Fruit fly (Drosophila melanogaster) whole organism, embryonic: ENCODE data around the gene CG6843.

Source experiments
- Abd-B ChIP-seq: fragments of 200-800 bp; sonication (Bioruptor generic); optimal IDR thresholded peaks from 2 replicates; lab custom pipeline; 2018; ENCODE audit warnings: missing biosample characterization, mild to moderate bottlenecking, missing genetic modification characterization, moderate library complexity
- Antp ChIP-seq: fragments of 200-800 bp; sonication (Bioruptor generic); optimal IDR thresholded peaks from 3 replicates; lab custom pipeline; 2016; ENCODE audit warnings: missing biosample characterization, missing genetic modification characterization
- Atf-2 ChIP-seq: fragments of 200-800 bp; sonication (Bioruptor generic); optimal IDR thresholded peaks from 2 replicates; lab custom pipeline; 2016; ENCODE audit warnings: missing biosample characterization, missing genetic modification characterization
- B-H1 ChIP-seq: fragments of 200-800 bp; sonication (Bioruptor generic); IDR thresholded peaks from 3 replicates; pipeline ENCODE4 v1.3.6; 2022; ENCODE audit warnings: missing biosample characterization, missing genetic modification characterization
- CG10366 ChIP-seq: fragments of 200-800 bp; sonication (Bioruptor generic); IDR thresholded peaks from 2 replicates; pipeline ENCODE4 v1.3.6; 2022; ENCODE audit warnings: missing biosample characterization, missing genetic modification characterization
- CG10979 ChIP-seq: fragments of 200-800 bp; sonication (Bioruptor generic); optimal IDR thresholded peaks from 2 replicates; lab custom pipeline; 2018; ENCODE audit warnings: missing biosample characterization, mild to moderate bottlenecking, missing genetic modification characterization, moderate library complexity
- CG12299 ChIP-seq: fragments of 200-800 bp; sonication (Bioruptor generic); optimal IDR thresholded peaks from 2 replicates; lab custom pipeline; 2018; ENCODE audit warnings: missing biosample characterization, mild to moderate bottlenecking, missing genetic modification characterization
- CG13123 ChIP-seq: fragments of 200-800 bp; sonication (Bioruptor generic); optimal IDR thresholded peaks from 2 replicates; lab custom pipeline; 2016; ENCODE audit warnings: missing biosample characterization, missing genetic modification characterization
- CG14050 ChIP-seq: fragments of 200-800 bp; sonication (Bioruptor generic); IDR thresholded peaks from 3 replicates; pipeline ENCODE4 v1.3.6; 2022; ENCODE audit warnings: missing biosample characterization, missing genetic modification characterization
- CG15269 ChIP-seq: fragments of 200-800 bp; sonication (Bioruptor generic); optimal IDR thresholded peaks from 2 replicates; lab custom pipeline; 2018; ENCODE audit warnings: missing biosample characterization, mild to moderate bottlenecking, missing genetic modification characterization, moderate library complexity
- CG1529 ChIP-seq: fragments of 200-800 bp; sonication (Bioruptor generic); optimal IDR thresholded peaks from 3 replicates; lab custom pipeline; 2018; ENCODE audit warnings: missing biosample characterization, missing genetic modification characterization
- CG17912 ChIP-seq: fragments of 200-800 bp; sonication (Bioruptor generic); optimal IDR thresholded peaks from 2 replicates; lab custom pipeline; 2018; ENCODE audit warnings: missing biosample characterization, mild to moderate bottlenecking, missing genetic modification characterization
- CG18599 ChIP-seq: fragments of 200-800 bp; sonication (Bioruptor generic); optimal IDR thresholded peaks from 3 replicates; lab custom pipeline; 2017; ENCODE audit warnings: missing biosample characterization, missing genetic modification characterization, mild to moderate bottlenecking, moderate library complexity, missing genetic modification reagents
- CG2889 ChIP-seq: fragments of 200-800 bp; sonication (Bioruptor generic); IDR thresholded peaks from 3 replicates; pipeline ENCODE4 v1.3.6; 2022; ENCODE audit warnings: missing biosample characterization, missing genetic modification characterization
- CG33557 ChIP-seq: fragments of 200-800 bp; sonication (Bioruptor generic); optimal IDR thresholded peaks from 2 replicates; lab custom pipeline; 2019; ENCODE audit warnings: missing biosample characterization, mild to moderate bottlenecking, missing genetic modification characterization, moderate library complexity
- CG3847 ChIP-seq: fragments of 200-800 bp; sonication (Bioruptor generic); IDR thresholded peaks from 2 replicates; pipeline ENCODE4 v1.3.6; 2022; ENCODE audit warnings: missing biosample characterization, missing genetic modification characterization
- CG4282 ChIP-seq: fragments of 200-800 bp; sonication (Bioruptor generic); optimal IDR thresholded peaks from 2 replicates; lab custom pipeline; 2016; ENCODE audit warnings: missing biosample characterization, missing genetic modification characterization
- CG4617 ChIP-seq: fragments of 200-800 bp; sonication (Bioruptor generic); optimal IDR thresholded peaks from 3 replicates; lab custom pipeline; 2016; ENCODE audit warnings: missing biosample characterization, missing genetic modification characterization, borderline replicate concordance
- CG8388 ChIP-seq: fragments of 200-800 bp; sonication (Bioruptor generic); optimal IDR thresholded peaks from 2 replicates; lab custom pipeline; 2019; ENCODE audit warnings: missing biosample characterization, mild to moderate bottlenecking, missing genetic modification characterization, moderate library complexity
- CkIIα-i1 ChIP-seq: fragments of 200-800 bp; sonication (Bioruptor generic); IDR thresholded peaks from 2 replicates; pipeline ENCODE4 v1.3.6; 2022; ENCODE audit warnings: missing biosample characterization, missing genetic modification characterization
- Deaf1 ChIP-seq: fragments of 200-800 bp; optimal IDR thresholded peaks from 3 replicates; lab custom pipeline; 2019; ENCODE audit warnings: missing biosample characterization, mild to moderate bottlenecking, missing genetic modification characterization, moderate library complexity
- Dp ChIP-seq: fragments of 200-800 bp; sonication (Bioruptor generic); optimal IDR thresholded peaks from 2 replicates; lab custom pipeline; 2018; ENCODE audit warnings: missing biosample characterization, mild to moderate bottlenecking, missing genetic modification characterization, moderate library complexity
- Ets65A ChIP-seq: fragments of 200-800 bp; sonication (Bioruptor generic); peaks from one replicate; lab custom pipeline; 2016; ENCODE audit warnings: missing biosample characterization, missing genetic modification characterization
- Gsc ChIP-seq: fragments of 200-800 bp; sonication (Bioruptor generic); IDR thresholded peaks from 2 replicates; pipeline ENCODE4 v1.3.6; 2022; ENCODE audit warnings: missing biosample characterization, missing genetic modification characterization
- Gug ChIP-seq: fragments of 200-800 bp; sonication (Bioruptor generic); IDR thresholded peaks from 4 replicates; pipeline ENCODE4 v1.3.6; 2022; ENCODE audit warnings: missing biosample characterization, missing genetic modification characterization
- Side ChIP-seq: fragments of 200-800 bp; sonication (Bioruptor generic); optimal IDR thresholded peaks from 2 replicates; lab custom pipeline; 2016; ENCODE audit warnings: missing biosample characterization, missing genetic modification characterization
- Sry-δ ChIP-seq: fragments of 200-800 bp; sonication (Bioruptor generic); optimal IDR thresholded peaks from 2 replicates; lab custom pipeline; 2016; ENCODE audit warnings: missing biosample characterization, missing genetic modification characterization
- Ssrp ChIP-seq: fragments of 200-800 bp; sonication (Bioruptor generic); optimal IDR thresholded peaks from 2 replicates; lab custom pipeline; 2018; ENCODE audit warnings: missing biosample characterization, mild to moderate bottlenecking, missing genetic modification characterization, moderate library complexity
- abd-A ChIP-seq: fragments of 200-800 bp; sonication (Bioruptor generic); optimal IDR thresholded peaks from 3 replicates; lab custom pipeline; 2019; ENCODE audit warnings: missing biosample characterization, mild to moderate bottlenecking, missing genetic modification characterization, moderate library complexity
- bcd ChIP-seq: fragments of 200-800 bp; sonication (Bioruptor generic); optimal IDR thresholded peaks from 2 replicates; lab custom pipeline; 2017; ENCODE audit warnings: missing biosample characterization, mild to moderate bottlenecking, missing genetic modification characterization
- chinmo ChIP-seq: fragments of 200-800 bp; sonication (Bioruptor generic); IDR thresholded peaks from 4 replicates; pipeline ENCODE4 v1.3.6; 2022; ENCODE audit warnings: missing biosample characterization, missing genetic modification characterization; ENCODE audit not compliant: partially characterized antibody
- cwo ChIP-seq: fragments of 200-800 bp; sonication (Bioruptor generic); optimal IDR thresholded peaks from 3 replicates; lab custom pipeline; 2017; ENCODE audit warnings: missing biosample characterization, missing genetic modification characterization, mild to moderate bottlenecking, moderate library complexity, missing genetic modification reagents
- danr ChIP-seq: fragments of 200-800 bp; sonication (Bioruptor generic); IDR thresholded peaks from 2 replicates; pipeline ENCODE4 v1.3.6; 2022; ENCODE audit warnings: missing biosample characterization, missing genetic modification characterization
- ems ChIP-seq: fragments of 200-800 bp; sonication (Bioruptor generic); optimal IDR thresholded peaks from 3 replicates; lab custom pipeline; 2016; ENCODE audit warnings: missing biosample characterization, missing genetic modification characterization
- exex ChIP-seq: fragments of 200-800 bp; sonication (Bioruptor generic); optimal IDR thresholded peaks from 4 replicates; lab custom pipeline; 2018; ENCODE audit warnings: missing biosample characterization, mild to moderate bottlenecking, missing genetic modification characterization, moderate library complexity
- fd64A ChIP-seq: fragments of 200-800 bp; sonication (Bioruptor generic); optimal IDR thresholded peaks from 3 replicates; lab custom pipeline; 2018; ENCODE audit warnings: missing biosample characterization, mild to moderate bottlenecking, missing genetic modification characterization
- grn ChIP-seq: fragments of 200-800 bp; sonication (Bioruptor generic); optimal IDR thresholded peaks from 3 replicates; lab custom pipeline; 2017; ENCODE audit warnings: missing biosample characterization, missing genetic modification characterization
- gro ChIP-seq: fragments of 200-800 bp; sonication (Bioruptor generic); optimal IDR thresholded peaks from 2 replicates; lab custom pipeline; 2016; ENCODE audit warnings: missing biosample characterization, missing genetic modification characterization
- ham ChIP-seq: fragments of 200-800 bp; sonication (Bioruptor generic); IDR thresholded peaks from 2 replicates; pipeline ENCODE4 v1.3.6; 2022; ENCODE audit warnings: missing biosample characterization, missing genetic modification characterization
- lola ChIP-seq, 3 experiments: fragments of >200 bp in 2 of 3; fragments of 200-800 bp in 1 of 3; sonication (Bioruptor generic) in 1 of 3; optimal IDR thresholded peaks; 2 replicates each; lab custom pipeline; 2017 to 2019; ENCODE audit warnings: missing biosample characterization in 3 of 3, missing genetic modification characterization in 3 of 3, mild to moderate bottlenecking in 1 of 3, moderate library complexity in 1 of 3
- mam ChIP-seq: fragments of 200-800 bp; sonication (Bioruptor generic); optimal IDR thresholded peaks from 3 replicates; lab custom pipeline; 2016; ENCODE audit warnings: missing biosample characterization, missing genetic modification characterization
- mirr ChIP-seq: fragments of 200-800 bp; sonication (Bioruptor generic); optimal IDR thresholded peaks from 3 replicates; lab custom pipeline; 2018; ENCODE audit warnings: missing biosample characterization, mild to moderate bottlenecking, missing genetic modification characterization
- ranshi ChIP-seq: fragments of 200-800 bp; sonication (Bioruptor generic); IDR thresholded peaks from 2 replicates; pipeline ENCODE4 v1.3.6; 2022; ENCODE audit warnings: missing biosample characterization, missing genetic modification characterization
- ro ChIP-seq: fragments of 200-800 bp; sonication (Bioruptor generic); IDR thresholded peaks from 2 replicates; pipeline ENCODE4 v1.3.6; 2022; ENCODE audit warnings: missing biosample characterization, missing genetic modification characterization
- scrt ChIP-seq: fragments of 200-800 bp; sonication (Bioruptor generic); optimal IDR thresholded peaks from 2 replicates; lab custom pipeline; 2018; ENCODE audit warnings: missing biosample characterization, mild to moderate bottlenecking, missing genetic modification characterization, moderate library complexity
- sr ChIP-seq: fragments of 200-800 bp; sonication (Bioruptor generic); IDR thresholded peaks from 3 replicates; pipeline ENCODE4 v1.3.6; 2022; ENCODE audit warnings: missing biosample characterization, missing genetic modification characterization
- unc-4 ChIP-seq: fragments of 200-800 bp; sonication (Bioruptor generic); IDR thresholded peaks from 2 replicates; pipeline ENCODE4 v1.3.6; 2022; ENCODE audit warnings: missing biosample characterization, missing genetic modification characterization; ENCODE audit not compliant: partially characterized antibody
- wor ChIP-seq: fragments of 200-800 bp; sonication (Bioruptor generic); IDR thresholded peaks from 2 replicates; pipeline ENCODE4 v1.3.6; 2022; ENCODE audit warnings: missing biosample characterization, missing genetic modification characterization

Gene CG6843

dm6 chr3L:18920219-18920618, 18.8 kb downstream of the CG6843 start, which contains the start of gene CG18223:
TSS of gene CG18223 (minus strand) at chr3L:18920319.
- no peak for TF ChIP-seq Sry-δ (GFP tag; lab: Kevin White, UChicago)
- TF ChIP-seq sr: no peak

- peak; percentile 82 for TF ChIP-seq grn
- TF ChIP-seq mirr (GFP tag; lab: Kevin White, UChicago): peak; percentile 71
- TF ChIP-seq CG8388 (GFP tag; lab: Kevin White, UChicago): no peak
- TF ChIP-seq CG18599: peak; percentile 4
- no peak for TF ChIP-seq Antp (GFP tag; lab: Kevin White, UChicago)
- TF ChIP-seq Atf-2 (GFP tag; lab: Kevin White, UChicago): no peak
- no peak for TF ChIP-seq CG33557 (GFP tag; lab: Kevin White, UChicago)
- TF ChIP-seq CG12299 (tag; lab: Kevin White, UChicago): no peak
- TF ChIP-seq Ssrp: no peak
- no peak for TF ChIP-seq CG2889
- TF ChIP-seq Gug: no peak
- TF ChIP-seq cwo: peak; percentile 94
- peak; percentile 83 for TF ChIP-seq exex (tag; lab: Kevin White, UChicago)
- TF ChIP-seq fd64A (GFP tag; lab: Kevin White, UChicago): no peak
- no peak for TF ChIP-seq unc-4 (GFP tag; lab: Robert Waterston, UW)
- TF ChIP-seq ems: no peak
Observed at dm6 chr3L:18922086-18922485, 20.7 kb downstream of the CG6843 start, which contains the start of gene CG3819. TSS of gene CG3819 (minus strand) at chr3L:18922108.

- no peak for TF ChIP-seq ro
- TF ChIP-seq cwo: no peak
- TF ChIP-seq Dp (GFP tag; lab: Kevin White, UChicago): no peak
- no peak for TF ChIP-seq grn
- TF ChIP-seq mam: no peak
- TF ChIP-seq CG3847 (GFP tag; lab: Robert Waterston, UW): no peak
- no peak for TF ChIP-seq CG10979
- TF ChIP-seq CG4282 (GFP tag; lab: Kevin White, UChicago): no peak
- TF ChIP-seq lola (GFP tag; optimal IDR thresholded peaks at IDR 0.05; lab: Kevin White, UChicago): no peak
- TF ChIP-seq bcd (GFP tag; lab: Kevin White, UChicago): no peak
- no peak for TF ChIP-seq ranshi
- TF ChIP-seq ham (GFP tag; lab: Robert Waterston, UW): no peak
Observed at dm6 chr3L:18924790-18925189, 23.4 kb downstream of the CG6843 start, which contains the start of gene CG43049. TSS of gene CG43049 (plus strand) at chr3L:18925090.

dm6 chr3L:18945938-18946337, 44.5 kb downstream of the CG6843 start, which contains the start of gene CG32204:
TSS of gene CG32204 (minus strand) at chr3L:18946038.
- no peak for TF ChIP-seq Abd-B (GFP tag; lab: Kevin White, UChicago)
- no peak for TF ChIP-seq CG1529 (GFP tag; lab: Kevin White, UChicago)
- peak; percentile 23 for TF ChIP-seq abd-A (tag; lab: Kevin White, UChicago)
- TF ChIP-seq CG17912 (GFP tag; lab: Kevin White, UChicago): no peak
- TF ChIP-seq scrt (GFP tag; lab: Kevin White, UChicago): peak; percentile 46
- TF ChIP-seq CG14050 (GFP tag; lab: Robert Waterston, UW): no peak
- TF ChIP-seq Gsc: no peak
- no peak for TF ChIP-seq ro
- no peak for TF ChIP-seq CG4617 (GFP tag; lab: Kevin White, UChicago)
- TF ChIP-seq chinmo (GFP tag; lab: Robert Waterston, UW): 0 out of 4 replicates have a peak, but pooled peaks have one; percentile 24
- TF ChIP-seq CG10366 (GFP tag; lab: Robert Waterston, UW): no peak
- TF ChIP-seq CG13123 (GFP tag; lab: Kevin White, UChicago): no peak
- TF ChIP-seq wor (GFP tag; lab: Robert Waterston, UW): no peak
- peak; percentile 82 for TF ChIP-seq Ets65A (GFP tag; lab: Kevin White, UChicago)
- no peak for TF ChIP-seq CG2889
- no peak for TF ChIP-seq B-H1 (GFP tag; lab: Robert Waterston, UW)
- no peak for TF ChIP-seq gro (GFP tag; lab: Kevin White, UChicago)
- TF ChIP-seq Side (GFP tag; lab: Kevin White, UChicago): no peak
- TF ChIP-seq CkIIα-i1 (GFP tag; lab: Robert Waterston, UW): no peak
- no peak for TF ChIP-seq danr
- TF ChIP-seq CG15269: no peak
- peak; percentile 82 for TF ChIP-seq Deaf1 (tag; lab: Kevin White, UChicago)
